Worm (Caenorhabditis elegans): ENCODE measurements around the gene R01H10.4.

ce11 chrIII:10241332-10241829 is 13.2 kb upstream of the R01H10.4 start:
- no peak for TF ChIP-seq ama-1 (optimal IDR thresholded peaks at IDR 0.05)
- no peak for TF ChIP-seq unc-3 (GFP tag; conservative IDR thresholded peaks at IDR 0.05)
- TF ChIP-seq unc-3 (tag; optimal IDR thresholded peaks at IDR 0.05), result no peak
- no peak for TF ChIP-seq nhr-11 (tag; optimal IDR thresholded peaks at IDR 0.05)
